Worm (Caenorhabditis elegans) whole organism, L4 larva: ENCODE measurements around the gene arrd-22.

Experiments
- aly-2 ChIP-seq: sonication (generic microtip); optimal IDR thresholded peaks from 2 replicates; lab custom pipeline; 2018; ENCODE audit warnings: missing biosample characterization, missing genetic modification characterization
- egl-27 ChIP-seq: sonication (generic microtip); optimal IDR thresholded peaks from 3 replicates; lab custom pipeline; 2017; ENCODE audit warnings: missing biosample characterization, missing genetic modification reagents, missing genetic modification characterization
- mep-1 ChIP-seq: fragments of 150-350 bp; sonication (generic microtip); optimal IDR thresholded peaks from 3 replicates; lab custom pipeline; 2014; ENCODE audit warnings: missing biosample characterization, missing genetic modification characterization
- nhr-11 ChIP-seq: fragments of 150-350 bp; optimal IDR thresholded peaks from 2 replicates; lab custom pipeline; 2014; ENCODE audit warnings: missing biosample characterization, missing genetic modification characterization
- nhr-42 ChIP-seq: fragments of 200-800 bp; sonication (Bioruptor generic); IDR thresholded peaks from 2 replicates; pipeline ENCODE4 v1.3.6; 2022; ENCODE audit warnings: missing genetic modification characterization, missing compliant biosample characterization
- php-3 ChIP-seq: fragments of 200-800 bp; sonication (Bioruptor generic); IDR thresholded peaks from 2 replicates; pipeline ENCODE4 v1.3.6; 2022; ENCODE audit warnings: missing genetic modification reagents, missing genetic modification characterization, missing compliant biosample characterization
- pqm-1 ChIP-seq: sonication (generic microtip); optimal IDR thresholded peaks from 2 replicates; lab custom pipeline; 2017; ENCODE audit warnings: missing biosample characterization, missing genetic modification characterization
- unc-39 ChIP-seq: sonication (generic microtip); optimal IDR thresholded peaks from 2 replicates; lab custom pipeline; 2017; ENCODE audit warnings: missing biosample characterization, missing genetic modification characterization

DNA sequence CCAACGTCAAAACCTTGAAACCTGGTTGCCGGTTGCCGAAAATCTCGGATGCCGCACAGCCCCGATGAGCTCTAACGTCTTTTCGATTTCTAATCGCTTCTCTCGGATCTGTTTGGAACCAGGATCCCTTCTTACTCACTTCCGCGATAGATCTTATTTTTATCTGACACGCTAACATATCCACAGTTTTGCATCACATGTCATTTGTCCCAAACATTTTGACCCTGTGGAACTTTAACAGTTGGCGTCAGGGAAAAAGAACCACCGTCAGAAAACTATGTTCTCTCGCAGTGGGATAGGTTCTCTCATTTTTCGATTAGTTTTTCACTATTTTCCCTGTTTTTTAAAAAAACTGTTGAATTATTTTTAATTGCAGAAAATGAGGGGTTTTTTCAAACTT, 12.0 kb upstream of the arrd-22 start, which contains the start of gene T20D4.11:
- TF ChIP-seq nhr-42 (GFP tag; lab: Robert Waterston, UW) (no peak), unc-39 (no peak), aly-2 (tag; lab: Kevin White, UChicago) (no peak), php-3 (GFP tag; lab: Robert Waterston, UW) (no peak), mep-1 (tag; lab: Kevin White, UChicago) (no peak), pqm-1 (tag; lab: Kevin White, UChicago) (no peak), egl-27 (tag; lab: Kevin White, UChicago) (no peak), nhr-11 (no peak)
